Worm (Caenorhabditis elegans): ENCODE data around the gene pals-29.
"Not testable (repeated sequence)": the region's sequence is repeated elsewhere in the genome, so short reads cannot be mapped to it uniquely, and the experiment has no call there.

The pals-29 gene

DNA sequence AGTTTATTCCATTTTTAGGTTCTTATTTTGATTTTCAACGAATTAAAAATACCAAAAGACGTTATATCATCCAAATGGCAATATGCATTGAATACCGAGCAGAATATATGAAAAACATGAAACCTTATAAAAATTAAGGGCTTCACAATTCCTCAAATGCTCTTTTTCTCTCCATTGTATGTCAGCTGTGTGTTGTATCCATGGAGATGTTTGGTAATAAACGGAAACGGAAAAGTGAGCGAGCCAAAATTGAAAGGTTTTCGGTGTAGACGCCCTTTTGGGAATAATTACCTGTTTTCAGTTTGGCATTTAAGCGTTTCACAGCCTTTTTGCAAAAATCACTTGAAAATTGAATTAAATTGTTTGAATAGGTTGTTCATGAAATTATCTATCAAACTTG is 15.2 kb upstream of the pals-29 start:
- no peak for TF ChIP-seq egl-18 (GFP tag; IDR thresholded peaks at IDR 0.05)
- no peak for TF ChIP-seq madf-3 (GFP tag; IDR thresholded peaks at IDR 0.05)
- no peak for TF ChIP-seq C17E4.6 (GFP tag; IDR thresholded peaks at IDR 0.05)
- no peak for TF ChIP-seq Y53F4B.3 (GFP tag; IDR thresholded peaks at IDR 0.05)
- TF ChIP-seq atf-7 (tag; optimal IDR thresholded peaks at IDR 0.05): no peak
- no peak for TF ChIP-seq zfh-2 (GFP tag; conservative IDR thresholded peaks at IDR 0.05)
- TF ChIP-seq dox-1 (GFP tag; IDR thresholded peaks at IDR 0.05): no peak
- TF ChIP-seq lin-54 (GFP tag; optimal IDR thresholded peaks at IDR 0.05): no peak

DNA sequence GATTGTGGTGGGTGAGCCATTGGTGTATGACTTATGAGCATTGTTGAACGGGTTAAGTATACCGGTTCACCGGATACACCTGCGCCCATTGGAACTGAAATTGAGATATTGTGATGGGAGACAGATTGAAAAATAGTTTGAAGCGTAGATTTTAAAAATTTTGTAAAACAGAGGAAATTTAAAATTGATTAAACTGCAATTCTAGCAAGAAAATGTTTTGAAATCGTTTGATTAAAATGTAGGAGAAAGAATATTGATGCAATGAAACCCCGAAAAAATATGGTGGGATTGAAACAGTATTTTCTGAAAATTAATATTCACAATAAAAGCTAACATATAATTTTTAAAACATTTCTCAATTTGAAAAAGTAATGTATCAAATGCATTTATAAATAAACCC is 12.4 kb upstream of the pals-29 start, which contains the start of gene Y57G11B.6:
Gene Y57G11B.6 (minus strand): TSS at position 101 of the 400 bp plus-strand sequence.
- TF ChIP-seq rcor-1 (GFP tag; IDR thresholded peaks at IDR 0.05) (no peak), bed-2 (GFP tag; IDR thresholded peaks at IDR 0.05) (no peak), him-1 (tag; optimal IDR thresholded peaks at IDR 0.05) (no peak), ztf-25 (GFP tag; IDR thresholded peaks at IDR 0.05) (no peak), ztf-26 (tag; optimal IDR thresholded peaks at IDR 0.05) (no peak), akir-1 (GFP tag; optimal IDR thresholded peaks at IDR 0.05) (no peak), Y53F4B.3 (GFP tag; IDR thresholded peaks at IDR 0.05) (no peak), Y95B8A.8 (GFP tag; IDR thresholded peaks at IDR 0.05) (no peak), lin-40 (tag; optimal IDR thresholded peaks at IDR 0.05) (no peak), zim-3 (tag; optimal IDR thresholded peaks at IDR 0.05) (no peak), ztf-6 (GFP tag; IDR thresholded peaks at IDR 0.05) (no peak), T07F8.4 (tag; optimal IDR thresholded peaks at IDR 0.05) (no peak), mcd-1 (GFP tag; IDR thresholded peaks at IDR 0.05) (no peak), hlh-26 (GFP tag; conservative IDR thresholded peaks at IDR 0.05) (no peak), F49E8.2 (tag; optimal IDR thresholded peaks at IDR 0.05; ENCODE audit: insufficient read depth) (no peak), bed-1 (GFP tag; IDR thresholded peaks at IDR 0.05) (no peak), hsf-1 (GFP tag; IDR thresholded peaks at IDR 0.05) (no peak), gei-17 (GFP tag; optimal IDR thresholded peaks at IDR 0.05) (no peak), atf-7 (tag; optimal IDR thresholded peaks at IDR 0.05) (no peak), ztf-18 (tag; optimal IDR thresholded peaks at IDR 0.05) (no peak)

DNA sequence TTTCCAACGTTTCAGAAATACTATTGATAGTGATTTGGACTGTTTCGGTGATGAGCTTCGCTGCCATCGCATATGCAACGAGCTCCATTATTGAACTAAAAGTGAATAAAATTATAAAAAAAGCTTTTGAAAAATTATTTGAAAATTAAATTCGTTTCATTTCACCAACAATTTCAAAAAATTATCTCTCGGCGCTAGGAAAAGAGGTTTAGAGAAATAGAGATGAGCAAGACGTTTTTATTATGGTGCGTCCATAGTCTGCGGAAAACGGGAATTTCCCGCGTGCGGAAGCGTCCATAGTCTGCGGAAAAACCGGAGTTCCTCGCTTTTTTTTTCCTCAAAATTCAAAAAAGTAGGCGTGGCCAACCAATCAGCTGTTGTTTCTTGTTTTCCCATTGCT is 9.5 kb upstream of the pals-29 start, which contains the start of gene pals-30:
Gene pals-30 (minus strand): TSS at position 101 of the 400 bp plus-strand sequence.
- not testable (repeated sequence) for TF ChIP-seq hrde-1 (tag; optimal IDR thresholded peaks at IDR 0.05; ENCODE audit: borderline replicate concordance); let-607 (tag; optimal IDR thresholded peaks at IDR 0.05); ztf-6 (GFP tag; IDR thresholded peaks at IDR 0.05)

DNA sequence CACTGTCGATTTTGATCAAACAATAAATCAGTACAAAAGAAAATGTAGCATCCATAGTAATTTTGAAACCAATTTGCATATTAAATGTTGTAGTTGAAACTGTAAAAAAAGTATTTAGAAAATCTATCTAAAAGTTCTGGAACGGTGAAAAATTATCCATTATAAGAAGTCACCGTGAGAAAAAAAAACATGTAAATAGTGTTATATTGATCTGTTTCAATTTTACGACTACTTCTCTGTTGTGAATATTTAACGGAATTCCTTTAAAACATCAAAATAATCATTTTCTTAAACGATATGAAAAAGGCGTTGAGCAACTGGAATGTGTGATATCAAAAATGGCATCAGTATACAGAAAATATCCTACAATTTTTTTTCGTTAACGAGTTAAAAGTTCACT is 6.9 kb upstream of the pals-29 start, which contains the start of gene T27E7.9:
Gene T27E7.9 (minus strand): TSS at position 101 of the 400 bp plus-strand sequence.
- no peak for TF ChIP-seq Y56A3A.18 (GFP tag; IDR thresholded peaks at IDR 0.05)
- TF ChIP-seq madf-10 (tag; optimal IDR thresholded peaks at IDR 0.05): no peak
- TF ChIP-seq dpff-1 (tag; optimal IDR thresholded peaks at IDR 0.05): no peak
- no peak for TF ChIP-seq mcd-1 (GFP tag; IDR thresholded peaks at IDR 0.05)
- no peak for TF ChIP-seq ztf-6 (GFP tag; IDR thresholded peaks at IDR 0.05)

DNA sequence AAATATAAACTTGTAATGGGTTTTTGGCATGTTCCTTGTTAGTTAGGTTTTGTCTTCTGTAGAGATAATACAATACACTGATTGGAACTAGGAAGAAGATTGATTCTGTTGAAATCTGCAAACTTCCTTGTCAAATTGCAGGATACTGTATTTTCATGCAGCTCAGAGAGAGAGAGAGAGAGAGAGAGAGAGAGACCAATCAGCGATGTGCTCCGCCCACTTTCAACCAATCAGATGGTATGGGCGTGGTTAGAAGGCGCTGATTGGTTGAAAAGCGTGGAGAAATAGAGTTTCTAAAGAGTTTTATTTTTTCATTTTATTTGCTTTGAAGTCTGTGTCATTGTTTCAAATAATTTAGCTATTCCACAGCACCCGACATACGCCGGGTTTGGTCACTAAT is 4.9 kb upstream of the pals-29 start:
- TF ChIP-seq him-1 (tag; optimal IDR thresholded peaks at IDR 0.05) (no peak), hmg-20 (GFP tag; IDR thresholded peaks at IDR 0.05) (no peak), dpl-1 (GFP tag; optimal IDR thresholded peaks at IDR 0.05) (no peak), nhr-120 (GFP tag; IDR thresholded peaks at IDR 0.05) (no peak), K12H6.12 (tag; optimal IDR thresholded peaks at IDR 0.05) (no peak), pha-4 (tag; optimal IDR thresholded peaks at IDR 0.05) (no peak), efl-1 (GFP tag; optimal IDR thresholded peaks at IDR 0.05) (no peak), mes-4 (tag; optimal IDR thresholded peaks at IDR 0.05) (no peak), attf-5 (GFP tag; optimal IDR thresholded peaks at IDR 0.05) (no peak), let-607 (tag; optimal IDR thresholded peaks at IDR 0.05) (no peak), aptf-2 (GFP tag; conservative IDR thresholded peaks at IDR 0.05) (no peak), dox-1 (GFP tag; IDR thresholded peaks at IDR 0.05) (no peak), ztf-18 (tag; optimal IDR thresholded peaks at IDR 0.05) (no peak), hrde-1 (tag; optimal IDR thresholded peaks at IDR 0.05; ENCODE audit: borderline replicate concordance) (no peak), F39B2.1 (GFP tag; IDR thresholded peaks at IDR 0.05) (no peak), atf-7 (tag; optimal IDR thresholded peaks at IDR 0.05) (no peak), B0035.1 (tag; optimal IDR thresholded peaks at IDR 0.05) (no peak)

Measured in whole organism, young adult.